Fruit fly (Drosophila melanogaster): ENCODE data around the gene CG9592.

CG9592 gene

dm6 chr3L:14522483-14523362, 5.1 kb downstream of the CG9592 start:
- TF ChIP-seq Hr78 (GFP tag; optimal IDR thresholded peaks at IDR 0.05) (no peak), Dfd (GFP tag; optimal IDR thresholded peaks at IDR 0.05) (no peak), Mio (GFP tag; optimal IDR thresholded peaks at IDR 0.05) (no peak), Myc (optimal IDR thresholded peaks at IDR 0.05) (no peak), brk (GFP tag; optimal IDR thresholded peaks at IDR 0.05) (no peak), jim (GFP tag; optimal IDR thresholded peaks at IDR 0.05) (no peak)

dm6 chr3L:14531802-14532201, 14.2 kb downstream of the CG9592 start:
- TF ChIP-seq ey (GFP tag; optimal IDR thresholded peaks at IDR 0.05) (no peak), Myc (optimal IDR thresholded peaks at IDR 0.05) (no peak), woc (GFP tag; optimal IDR thresholded peaks at IDR 0.05) (no peak), N (GFP tag; optimal IDR thresholded peaks at IDR 0.05) (no peak), Jra (GFP tag; optimal IDR thresholded peaks at IDR 0.05) (no peak), h (GFP tag; optimal IDR thresholded peaks at IDR 0.05) (no peak), brk (GFP tag; optimal IDR thresholded peaks at IDR 0.05) (no peak), Dfd (GFP tag; optimal IDR thresholded peaks at IDR 0.05) (no peak), sage (GFP tag; optimal IDR thresholded peaks at IDR 0.05) (no peak), dmrt93B (GFP tag; optimal IDR thresholded peaks at IDR 0.05) (no peak), foxo (GFP tag; optimal IDR thresholded peaks at IDR 0.05) (no peak), HLH106 (tag; optimal IDR thresholded peaks at IDR 0.05) (no peak)

- TF ChIP-seq GATAd (GFP tag; optimal IDR thresholded peaks at IDR 0.05) (no peak), pan (optimal IDR thresholded peaks at IDR 0.05) (no peak)
These were observed 15.5 kb downstream of the CG9592 start for dm6 chr3L:14533110-14533509.

- TF ChIP-seq h (GFP tag; optimal IDR thresholded peaks at IDR 0.05): peak; percentile 26
- peak; percentile 28 for TF ChIP-seq HLH106 (tag; optimal IDR thresholded peaks at IDR 0.05)
- no peak for TF ChIP-seq Dif (GFP tag; optimal IDR thresholded peaks at IDR 0.05; ENCODE audit: partially characterized antibody)
- TF ChIP-seq brk (GFP tag; optimal IDR thresholded peaks at IDR 0.05): no peak
These were observed 17.0 kb downstream of the CG9592 start for dm6 chr3L:14534619-14535018.

DNA sequence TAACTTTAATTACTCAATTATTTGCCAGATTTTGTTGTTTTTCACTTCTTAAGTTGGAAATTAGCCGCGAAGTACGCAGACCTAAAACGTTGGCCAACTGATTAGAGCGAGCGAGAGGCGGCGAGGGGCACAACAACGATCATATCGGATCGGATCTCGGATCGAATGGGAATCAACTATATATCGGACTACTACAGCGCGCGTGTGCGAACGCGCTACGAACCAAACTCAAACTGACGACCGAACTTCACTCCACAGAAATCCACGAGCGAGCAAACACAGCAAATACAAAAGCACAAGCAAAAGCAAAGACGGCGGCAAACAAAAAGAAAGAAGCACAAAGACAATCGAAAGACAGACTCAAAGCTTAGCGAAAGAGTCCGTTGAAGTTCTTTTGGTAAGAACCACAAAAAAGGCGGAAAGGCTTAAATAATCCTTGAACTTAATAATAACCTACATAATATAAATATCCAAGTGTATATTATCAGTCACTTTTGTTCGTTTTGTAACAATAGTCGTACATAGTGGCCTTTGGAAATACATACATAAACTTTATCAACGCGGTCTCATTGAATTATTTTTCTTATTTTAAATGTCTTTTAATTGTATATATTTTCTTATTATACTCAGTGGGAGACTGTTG, 18.5 kb downstream of the CG9592 start, which contains the start of the genes bbg and CG43246:
Gene bbg (minus strand): TSS at position 235 of the 643 bp plus-strand sequence.
Gene CG43246 (plus strand): TSS at position 593 of the 643 bp plus-strand sequence.
- TF ChIP-seq Abd-B (GFP tag; optimal IDR thresholded peaks at IDR 0.05) (no peak), usp (GFP tag; optimal IDR thresholded peaks at IDR 0.05) (no peak), CG9705 (GFP tag; optimal IDR thresholded peaks at IDR 0.05) (no peak), OdsH (GFP tag; optimal IDR thresholded peaks at IDR 0.05) (no peak), woc (GFP tag; optimal IDR thresholded peaks at IDR 0.05) (no peak), Sp1 (GFP tag; optimal IDR thresholded peaks at IDR 0.05) (no peak)

dm6 chr3L:14537435-14537991, 19.9 kb downstream of the CG9592 start, which contains the start of gene Mpcp2:
Gene Mpcp2, plus strand, starts transcription at chr3L:14537651.
- TF ChIP-seq CrebA (GFP tag; optimal IDR thresholded peaks at IDR 0.05; ENCODE audit: borderline replicate concordance): peak; percentile 7
- TF ChIP-seq GATAd (GFP tag; optimal IDR thresholded peaks at IDR 0.05): no peak
- TF ChIP-seq Hr83 (GFP tag; optimal IDR thresholded peaks at IDR 0.05; ENCODE audit: poor library complexity, severe bottlenecking): peak; percentile 49
- TF ChIP-seq rgr (GFP tag; optimal IDR thresholded peaks at IDR 0.05): peak; percentile 46
- TF ChIP-seq OdsH (GFP tag; optimal IDR thresholded peaks at IDR 0.05): peak; percentile 4
- no peak for TF ChIP-seq CG32264 (GFP tag; optimal IDR thresholded peaks at IDR 0.05)
- TF ChIP-seq Rel (GFP tag; optimal IDR thresholded peaks at IDR 0.05): no peak
- peak; percentile 71 for TF ChIP-seq Rel (tag; optimal IDR thresholded peaks at IDR 0.05)
- no peak for TF ChIP-seq jim (GFP tag; optimal IDR thresholded peaks at IDR 0.05)
- no peak for TF ChIP-seq dsf (GFP tag; optimal IDR thresholded peaks at IDR 0.05; ENCODE audit: borderline replicate concordance)
- no peak for TF ChIP-seq sage (GFP tag; optimal IDR thresholded peaks at IDR 0.05)
- TF ChIP-seq fru (GFP tag; optimal IDR thresholded peaks at IDR 0.05): peak; percentile 8
- TF ChIP-seq Vsx2 (GFP tag; optimal IDR thresholded peaks at IDR 0.05; ENCODE audit: partially characterized antibody): no peak
- TF ChIP-seq brk (GFP tag; optimal IDR thresholded peaks at IDR 0.05): no peak
- TF ChIP-seq Myc (optimal IDR thresholded peaks at IDR 0.05): no peak
- no peak for TF ChIP-seq pan (optimal IDR thresholded peaks at IDR 0.05)
- TF ChIP-seq tai (GFP tag; optimal IDR thresholded peaks at IDR 0.05): no peak
- no peak for TF ChIP-seq Abd-B (GFP tag; optimal IDR thresholded peaks at IDR 0.05)
- TF ChIP-seq Hnf4 (GFP tag; optimal IDR thresholded peaks at IDR 0.05): no peak
- no peak for TF ChIP-seq N (GFP tag; optimal IDR thresholded peaks at IDR 0.05)
- peak; percentile 20 for TF ChIP-seq HLH106 (tag; optimal IDR thresholded peaks at IDR 0.05)
- TF ChIP-seq Mio (GFP tag; optimal IDR thresholded peaks at IDR 0.05): no peak
- TF ChIP-seq foxo (GFP tag; optimal IDR thresholded peaks at IDR 0.05): peak in 1 of 2 experiments; percentile 42
- TF ChIP-seq dmrt93B (GFP tag; optimal IDR thresholded peaks at IDR 0.05): no peak
- no peak for TF ChIP-seq ey (GFP tag; optimal IDR thresholded peaks at IDR 0.05)
- TF ChIP-seq Dif (GFP tag; optimal IDR thresholded peaks at IDR 0.05; ENCODE audit: partially characterized antibody): peak; percentile 10
- peak; percentile 20 for TF ChIP-seq Sp1 (GFP tag; optimal IDR thresholded peaks at IDR 0.05)
- no peak for TF ChIP-seq usp (GFP tag; optimal IDR thresholded peaks at IDR 0.05)
- TF ChIP-seq CG9705 (GFP tag; optimal IDR thresholded peaks at IDR 0.05): no peak
- TF ChIP-seq lola (GFP tag; optimal IDR thresholded peaks at IDR 0.05): no peak

Measured in whole organism, wandering third instar larva.